Fruit fly (Drosophila melanogaster): Measurements from ENCODE around the gene CG34164.

- TF ChIP-seq Pif1A (GFP tag; optimal IDR thresholded peaks at IDR 0.05) = no peak
- no peak for TF ChIP-seq CG34367 (tag; optimal IDR thresholded peaks at IDR 0.05)
- TF ChIP-seq CG4496 (GFP tag; IDR thresholded peaks at IDR 0.05) = no peak
- no peak for TF ChIP-seq Pif1B (GFP tag; optimal IDR thresholded peaks at IDR 0.05)
- TF ChIP-seq CG13204 (GFP tag; optimal IDR thresholded peaks at IDR 0.05) = no peak
- no peak for TF ChIP-seq CG8301 (tag; optimal IDR thresholded peaks at IDR 0.05)
Measured at dm6 chr2L:12078123-12078658, 22.0 kb downstream of the CG34164 start.
